Worm (Caenorhabditis elegans) whole organism, L1 larva: ENCODE data around the gene srbc-51.

Source experiments
- Y116A8C.19 ChIP-seq: sonication (generic microtip); optimal IDR thresholded peaks from 2 replicates; lab custom pipeline; 2016; ENCODE audit warnings: missing compliant biosample characterization, missing genetic modification characterization, borderline replicate concordance
- alr-1 ChIP-seq: fragments of 200-800 bp; sonication (Bioruptor generic); optimal IDR thresholded peaks from 2 replicates; lab custom pipeline; 2018; ENCODE audit warnings: borderline replicate concordance, mild to moderate bottlenecking, missing genetic modification characterization, missing compliant biosample characterization
- blmp-1 ChIP-seq: fragments of 150-350 bp; optimal IDR thresholded peaks from 2 replicates; lab custom pipeline; 2014; ENCODE audit warnings: missing biosample characterization, missing genetic modification characterization
- egl-27 ChIP-seq, 2 experiments: fragments of 150-350 bp in 1 of 2; sonication (generic microtip); optimal IDR thresholded peaks; 3 replicates each; lab custom pipeline; 2017 to 2018; ENCODE audit warnings: missing biosample characterization in 2 of 2, missing genetic modification characterization in 2 of 2, missing genetic modification reagents in 2 of 2
- fkh-8 ChIP-seq: sonication (generic microtip); optimal IDR thresholded peaks from 2 replicates; lab custom pipeline; 2016; ENCODE audit warnings: mild to moderate bottlenecking, missing genetic modification characterization, missing compliant biosample characterization
- fos-1 ChIP-seq: fragments of 150-350 bp; optimal IDR thresholded peaks from 2 replicates; lab custom pipeline; 2014; ENCODE audit warnings: missing biosample characterization, missing genetic modification characterization
- hlh-4 ChIP-seq: sonication (generic microtip); optimal IDR thresholded peaks from 2 replicates; lab custom pipeline; 2016; ENCODE audit warnings: mild to moderate bottlenecking, missing genetic modification characterization, missing compliant biosample characterization
- lsy-2 ChIP-seq, 2 experiments: fragments of 150-350 bp; optimal IDR thresholded peaks; 2 replicates each; lab custom pipeline; 2014; ENCODE audit warnings: missing biosample characterization in 2 of 2, missing genetic modification characterization in 2 of 2
- nhr-20 ChIP-seq: sonication (generic microtip); optimal IDR thresholded peaks from 2 replicates; lab custom pipeline; 2016; ENCODE audit warnings: mild to moderate bottlenecking, missing genetic modification characterization, missing compliant biosample characterization
- pqm-1 ChIP-seq: sonication (generic microtip); optimal IDR thresholded peaks from 3 replicates; lab custom pipeline; 2017; ENCODE audit warnings: missing biosample characterization, missing genetic modification characterization
- snpc-4 ChIP-seq: fragments of 150-350 bp; optimal IDR thresholded peaks from 2 replicates; lab custom pipeline; 2014; ENCODE audit warnings: missing biosample characterization, missing genetic modification characterization
- sptf-1 ChIP-seq: fragments of 150-350 bp; optimal IDR thresholded peaks from 2 replicates; lab custom pipeline; 2014; ENCODE audit warnings: missing biosample characterization, missing genetic modification characterization

DNA sequence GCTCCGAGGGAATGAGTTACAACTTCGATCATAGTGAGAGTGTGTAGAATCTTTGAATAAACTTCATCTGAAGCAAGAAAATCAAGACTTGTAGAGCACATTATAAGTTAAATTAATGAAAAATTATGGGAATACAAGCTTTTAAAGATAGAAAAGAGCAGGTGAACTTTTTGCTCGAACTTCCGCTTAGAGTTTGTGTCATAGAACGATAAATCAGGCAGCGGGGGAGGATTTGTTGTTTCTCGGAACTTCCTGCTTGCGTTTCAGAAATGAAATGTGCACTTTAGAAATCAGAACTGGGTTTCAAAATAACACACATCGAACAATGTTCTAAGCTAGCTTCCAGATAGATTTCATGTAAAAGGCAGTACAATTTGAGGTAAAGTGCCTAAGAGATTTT, 14.9 kb downstream of the srbc-51 start, which contains the start of gene srh-149:
- TF ChIP-seq pqm-1 (tag; lab: Kevin White, UChicago) (no peak), fos-1 (tag; lab: Kevin White, UChicago) (no peak), fkh-8 (tag; lab: Kevin White, UChicago) (no peak), snpc-4 (tag; lab: Kevin White, UChicago) (no peak), nhr-20 (tag; lab: Kevin White, UChicago) (no peak), lsy-2 (tag; optimal IDR thresholded peaks at IDR 0.05; lab: Kevin White, UChicago) (no peak), Y116A8C.19 (tag; lab: Kevin White, UChicago) (no peak), blmp-1 (tag; lab: Kevin White, UChicago) (no peak), alr-1 (tag; lab: Kevin White, UChicago) (no peak), egl-27 (tag; optimal IDR thresholded peaks at IDR 0.05; lab: Kevin White, UChicago) (no peak), hlh-4 (tag; lab: Kevin White, UChicago) (peak; percentile 50), sptf-1 (tag; lab: Kevin White, UChicago) (no peak)
